In the genomic region with DNA sequence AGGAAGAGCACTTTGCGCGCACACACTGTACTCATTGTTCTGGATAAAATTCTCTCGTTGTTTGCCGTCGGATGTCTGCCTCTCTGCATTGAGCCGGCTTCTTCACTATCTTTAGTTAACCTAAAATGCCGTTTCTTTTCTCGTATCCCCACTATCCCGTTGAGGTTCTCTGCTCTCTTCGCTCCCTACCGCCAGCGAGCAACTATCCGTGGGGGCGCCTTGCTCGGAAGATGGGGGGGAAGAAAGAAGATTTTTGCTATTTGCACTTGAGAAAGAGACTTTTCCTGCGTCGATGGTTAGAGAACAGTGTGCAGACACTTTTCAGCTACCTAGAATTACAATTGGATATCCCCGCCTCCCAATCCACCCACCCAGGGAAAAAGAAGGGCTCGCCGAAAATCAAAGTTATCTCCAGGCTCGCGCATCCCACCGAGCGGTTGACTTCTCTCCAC, we compare ENCODE assay signal across 1 worm cellular context.
TF ChIP-seq lines count a peak whose summit lies in the region.

A gene (plus strand): TSS at position 402 of the 452 bp plus-strand sequence.

TF ChIP-seq in whole organism, L1 larva, 84 proteins besides CTCF, POLR2A, EP300 and RAD21 (continued from another document):
- TF ChIP-seq ceh-8 (GFP tag; optimal IDR thresholded peaks at IDR 0.05; lab: Kevin White, UChicago) (no peak), grh-1 (GFP tag; IDR thresholded peaks at IDR 0.05; lab: Robert Waterston, UW) (no peak), ceh-82 (tag; optimal IDR thresholded peaks at IDR 0.05; lab: Kevin White, UChicago) (no peak), nhr-84 (tag; optimal IDR thresholded peaks at IDR 0.05; lab: Kevin White, UChicago) (no peak)
